Worm (Caenorhabditis elegans) whole organism, late embryonic: ENCODE results near the gene par-5.

Experiments
- K02D7.2 ChIP-seq: sonication (generic microtip); optimal IDR thresholded peaks from 2 replicates; lab custom pipeline; 2017; ENCODE audit warnings: mild to moderate bottlenecking, missing genetic modification characterization, missing compliant biosample characterization
- ahr-1 ChIP-seq: sonication (generic microtip); optimal IDR thresholded peaks from 2 replicates; lab custom pipeline; 2016; ENCODE audit warnings: missing genetic modification characterization, missing compliant biosample characterization
- ceh-14 ChIP-seq: sonication (generic microtip); optimal IDR thresholded peaks from 2 replicates; lab custom pipeline; 2016; ENCODE audit warnings: missing genotype, missing genetic modification characterization, missing compliant biosample characterization
- ceh-19 ChIP-seq: fragments of 200-800 bp; sonication (Bioruptor generic); optimal IDR thresholded peaks from 2 replicates; lab custom pipeline; 2018; ENCODE audit warnings: mild to moderate bottlenecking, missing genetic modification characterization, missing compliant biosample characterization
- fkh-10 ChIP-seq: fragments of 150-350 bp; optimal IDR thresholded peaks from 2 replicates; lab custom pipeline; 2014; ENCODE audit warnings: missing biosample characterization, missing genetic modification reagents, missing genetic modification characterization
- hlh-13 ChIP-seq: fragments of 200-800 bp; sonication (Bioruptor generic); optimal IDR thresholded peaks from 2 replicates; lab custom pipeline; 2018; ENCODE audit warnings: mild to moderate bottlenecking, missing genetic modification characterization, missing compliant biosample characterization
- nfya-1 ChIP-seq: sonication (generic microtip); optimal IDR thresholded peaks from 2 replicates; lab custom pipeline; 2017; ENCODE audit warnings: missing genetic modification characterization, mild to moderate bottlenecking, missing compliant biosample characterization, antibody characterized with exemption, moderate library complexity
- nhr-232 ChIP-seq: sonication (generic microtip); optimal IDR thresholded peaks from 2 replicates; lab custom pipeline; 2016; ENCODE audit warnings: missing genetic modification characterization, missing compliant biosample characterization
- pha-4 ChIP-seq: fragments of 150-350 bp; optimal IDR thresholded peaks from 2 replicates; lab custom pipeline; 2018; ENCODE audit warnings: missing biosample characterization, missing genetic modification reagents, missing genetic modification characterization
- sox-4 ChIP-seq: sonication (generic microtip); optimal IDR thresholded peaks from 2 replicates; lab custom pipeline; 2017; ENCODE audit warnings: mild to moderate bottlenecking, missing genetic modification characterization, inconsistent platforms, missing compliant biosample characterization
- unc-55 ChIP-seq: sonication (generic microtip); optimal IDR thresholded peaks from 2 replicates; lab custom pipeline; 2017; ENCODE audit warnings: missing biosample characterization, missing genetic modification reagents, missing genetic modification characterization

ce11 chrIV:11787793-11788192 lies 33.9 kb downstream of the par-5 start:
- TF ChIP-seq K02D7.2 (tag; lab: Kevin White, UChicago) (no peak), ceh-19 (GFP tag; lab: Kevin White, UChicago) (no peak), nhr-232 (no peak), nfya-1 (tag; lab: Kevin White, UChicago) (no peak), ceh-14 (tag; lab: Kevin White, UChicago) (no peak), fkh-10 (GFP tag; lab: Kevin White, UChicago) (no peak), pha-4 (tag; lab: Kevin White, UChicago) (no peak), unc-55 (no peak), hlh-13 (GFP tag; lab: Kevin White, UChicago) (no peak), ahr-1 (tag; lab: Kevin White, UChicago) (no peak), sox-4 (tag; lab: Kevin White, UChicago) (no peak)
